Worm (Caenorhabditis elegans): Measurements from ENCODE around the gene srsx-26.

DNA sequence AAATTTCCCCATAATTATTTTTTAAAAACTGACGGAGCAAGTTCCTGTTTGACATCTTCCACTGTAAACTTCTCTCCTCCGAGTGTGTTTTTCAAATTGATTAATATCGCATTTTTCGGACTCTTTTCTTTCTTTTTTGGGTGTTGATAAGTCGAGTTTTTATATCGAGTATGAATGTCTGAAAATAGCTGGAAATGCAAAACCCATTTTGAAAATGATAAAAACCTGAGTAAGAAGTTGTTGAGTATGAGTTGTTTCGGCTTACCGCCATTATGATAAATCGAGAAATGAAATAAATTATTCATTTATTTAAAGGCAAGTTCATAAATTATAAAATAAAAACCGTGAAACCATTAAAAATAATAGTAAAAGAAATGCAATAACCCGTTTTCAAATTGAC lies 37.3 kb downstream of the srsx-26 start, which contains the start of gene ZK856.18:
- TF ChIP-seq unc-39 (tag; optimal IDR thresholded peaks at IDR 0.05) (no peak), ces-1 (GFP tag; optimal IDR thresholded peaks at IDR 0.05) (no peak), pha-4 (tag; optimal IDR thresholded peaks at IDR 0.05) (no peak), elt-1 (tag; optimal IDR thresholded peaks at IDR 0.05; ENCODE audit: borderline replicate concordance, insufficient read depth) (no peak), lsy-2 (tag; optimal IDR thresholded peaks at IDR 0.05) (no peak), nhr-76 (tag; optimal IDR thresholded peaks at IDR 0.05) (no peak), blmp-1 (tag; optimal IDR thresholded peaks at IDR 0.05) (no peak), ceh-83 (GFP tag; optimal IDR thresholded peaks at IDR 0.05) (no peak), mep-1 (tag; optimal IDR thresholded peaks at IDR 0.05) (no peak), drap-1 (GFP tag; optimal IDR thresholded peaks at IDR 0.05) (no peak), ztf-11 (tag; optimal IDR thresholded peaks at IDR 0.05) (no peak)

Measured in whole organism, mixed stage, embryonic.